Fruit fly (Drosophila melanogaster): ENCODE data around the gene CG13293.

CG13293 gene

DNA sequence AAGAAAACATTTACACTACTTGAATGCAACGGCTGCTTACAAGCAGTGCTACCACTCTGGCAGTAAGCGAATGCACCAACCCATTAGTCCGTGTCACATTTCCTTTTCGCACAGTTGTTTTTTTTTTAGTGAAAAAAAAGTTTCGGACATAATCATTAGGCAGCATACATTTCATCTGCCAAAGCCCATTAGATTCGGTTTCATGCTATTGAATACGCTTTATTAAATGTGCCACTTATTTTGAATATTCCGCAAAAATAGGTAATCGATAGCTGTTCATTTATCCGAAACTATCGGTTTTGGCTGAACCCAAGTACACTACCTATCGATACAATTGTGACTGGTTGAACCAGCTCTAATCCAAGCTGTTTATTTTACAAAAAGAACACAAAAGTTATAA lies 27.9 kb upstream of the CG13293 start, which contains the start of gene tant (continued):
- TF ChIP-seq crp (GFP tag; optimal IDR thresholded peaks at IDR 0.05) (peak in 1 of 2 experiments; percentile 41), CG6689 (GFP tag; IDR thresholded peaks at IDR 0.05) (no peak), seq (GFP tag; IDR thresholded peaks at IDR 0.05) (no peak), cad (GFP tag; optimal IDR thresholded peaks at IDR 0.05) (no peak), sisA (GFP tag; IDR thresholded peaks at IDR 0.05) (no peak), prd (optimal IDR thresholded peaks at IDR 0.05) (no peak), prd (GFP tag; IDR thresholded peaks at IDR 0.05) (no peak), MESR4 (GFP tag; optimal IDR thresholded peaks at IDR 0.05) (no peak), rib (GFP tag; IDR thresholded peaks at IDR 0.05) (no peak), CG9932 (GFP tag; IDR thresholded peaks at IDR 0.05) (peak; percentile 37; the same call in 1 of the 2 replicates), pfk (GFP tag; optimal IDR thresholded peaks at IDR 0.05) (no peak), hb (GFP tag; IDR thresholded peaks at IDR 0.05; ENCODE audit: partially characterized antibody) (peak; percentile 81), sr (GFP tag; IDR thresholded peaks at IDR 0.05) (no peak), pho (GFP tag; optimal IDR thresholded peaks at IDR 0.05) (no peak), Asciz (GFP tag; optimal IDR thresholded peaks at IDR 0.05) (no peak), mld (GFP tag; IDR thresholded peaks at IDR 0.05; ENCODE audit: partially characterized antibody) (peak; percentile 79), sug (tag; optimal IDR thresholded peaks at IDR 0.05) (peak; percentile 45), pan (optimal IDR thresholded peaks at IDR 0.05) (no peak), pan (GFP tag; optimal IDR thresholded peaks at IDR 0.05 in 1 of 2, IDR thresholded peaks at IDR 0.05 in 1 of 2) (no peak), CG17612 (GFP tag; IDR thresholded peaks at IDR 0.05) (no peak), chinmo (GFP tag; IDR thresholded peaks at IDR 0.05; ENCODE audit: partially characterized antibody) (peak; percentile 24; the same call in 1 of the 4 replicates), mam (GFP tag; optimal IDR thresholded peaks at IDR 0.05) (peak; percentile 13), Abd-B (GFP tag; optimal IDR thresholded peaks at IDR 0.05) (peak; percentile 43), GATAe (GFP tag; conservative IDR thresholded peaks at IDR 0.05) (no peak), az2 (GFP tag; optimal IDR thresholded peaks at IDR 0.05) (no peak), CG14441 (GFP tag; IDR thresholded peaks at IDR 0.05) (no peak), cas (GFP tag; IDR thresholded peaks at IDR 0.05) (no peak), Dip3 (GFP tag; optimal IDR thresholded peaks at IDR 0.05) (no peak), CG13775 (GFP tag; optimal IDR thresholded peaks at IDR 0.05) (no peak), Neu2 (GFP tag; optimal IDR thresholded peaks at IDR 0.05; ENCODE audit: borderline replicate concordance) (no peak), CG11398 (GFP tag; optimal IDR thresholded peaks at IDR 0.05) (no peak), CG2712 (tag; optimal IDR thresholded peaks at IDR 0.05) (peak; percentile 22), CG12391 (tag; optimal IDR thresholded peaks at IDR 0.05) (peak; percentile 24), CG1529 (GFP tag; optimal IDR thresholded peaks at IDR 0.05) (no peak), CG5953 (GFP tag; IDR thresholded peaks at IDR 0.05) (no peak), CG4328 (GFP tag; optimal IDR thresholded peaks at IDR 0.05) (no peak), CG10366 (GFP tag; IDR thresholded peaks at IDR 0.05) (no peak), Doc2 (GFP tag; IDR thresholded peaks at IDR 0.05) (no peak), Rx (GFP tag; IDR thresholded peaks at IDR 0.05) (no peak), NC2α (GFP tag; optimal IDR thresholded peaks at IDR 0.05) (no peak), Jarid2 (GFP tag; optimal IDR thresholded peaks at IDR 0.05) (peak; percentile 15), Dad (GFP tag; optimal IDR thresholded peaks at IDR 0.05) (peak; percentile 15), CG10209 (GFP tag; optimal IDR thresholded peaks at IDR 0.05) (no peak), Sox100B (GFP tag; optimal IDR thresholded peaks at IDR 0.05) (no peak), gro (GFP tag; optimal IDR thresholded peaks at IDR 0.05) (no peak), Ptx1 (GFP tag; IDR thresholded peaks at IDR 0.05) (no peak), CG1602 (GFP tag; optimal IDR thresholded peaks at IDR 0.05) (no peak), E2f1 (GFP tag; IDR thresholded peaks at IDR 0.05) (no peak), HLH3B (GFP tag; IDR thresholded peaks at IDR 0.05) (no peak), CG10565 (GFP tag; optimal IDR thresholded peaks at IDR 0.05) (no peak), maf-S (GFP tag; optimal IDR thresholded peaks at IDR 0.05) (no peak), BEAF-32 (GFP tag; optimal IDR thresholded peaks at IDR 0.05) (peak; percentile 96), CG8924 (tag; optimal IDR thresholded peaks at IDR 0.05) (no peak)
